Worm (Caenorhabditis elegans) whole organism, late embryonic: ENCODE data around the gene ceh-91.

Experiments used
- ama-1 ChIP-seq: fragments of 150-350 bp; optimal IDR thresholded peaks from 2 replicates; lab custom pipeline; 2014
- ceh-9 ChIP-seq: sonication (generic microtip); optimal IDR thresholded peaks from 2 replicates; lab custom pipeline; 2016; ENCODE audit warnings: mild to moderate bottlenecking, missing genetic modification characterization, inconsistent platforms, missing compliant biosample characterization
- fkh-10 ChIP-seq: fragments of 150-350 bp; optimal IDR thresholded peaks from 2 replicates; lab custom pipeline; 2014; ENCODE audit warnings: missing biosample characterization, missing genetic modification reagents, missing genetic modification characterization
- hlh-13 ChIP-seq: fragments of 200-800 bp; sonication (Bioruptor generic); optimal IDR thresholded peaks from 2 replicates; lab custom pipeline; 2018; ENCODE audit warnings: mild to moderate bottlenecking, missing genetic modification characterization, missing compliant biosample characterization
- hlh-15 ChIP-seq: sonication (generic microtip); optimal IDR thresholded peaks from 2 replicates; lab custom pipeline; 2016; ENCODE audit warnings: missing genetic modification characterization, missing compliant biosample characterization
- madf-2 ChIP-seq: sonication (generic microtip); optimal IDR thresholded peaks from 2 replicates; lab custom pipeline; 2017; ENCODE audit warnings: missing genetic modification characterization, missing compliant biosample characterization
- nfya-1 ChIP-seq: sonication (generic microtip); optimal IDR thresholded peaks from 2 replicates; lab custom pipeline; 2017; ENCODE audit warnings: missing genetic modification characterization, mild to moderate bottlenecking, missing compliant biosample characterization, antibody characterized with exemption, moderate library complexity
- rnt-1 ChIP-seq: sonication (generic microtip); optimal IDR thresholded peaks from 2 replicates; lab custom pipeline; 2016; ENCODE audit warnings: missing genetic modification characterization, missing compliant biosample characterization
- sox-2 ChIP-seq: fragments of 200-800 bp; sonication (Bioruptor generic); IDR thresholded peaks from 2 replicates; pipeline ENCODE4 v1.3.6; 2022; ENCODE audit warnings: missing genetic modification reagents, missing genetic modification characterization, missing compliant biosample characterization
- unc-42 ChIP-seq: sonication (generic microtip); optimal IDR thresholded peaks from 2 replicates; lab custom pipeline; 2016; ENCODE audit warnings: missing genotype, missing genetic modification characterization, missing compliant biosample characterization

DNA sequence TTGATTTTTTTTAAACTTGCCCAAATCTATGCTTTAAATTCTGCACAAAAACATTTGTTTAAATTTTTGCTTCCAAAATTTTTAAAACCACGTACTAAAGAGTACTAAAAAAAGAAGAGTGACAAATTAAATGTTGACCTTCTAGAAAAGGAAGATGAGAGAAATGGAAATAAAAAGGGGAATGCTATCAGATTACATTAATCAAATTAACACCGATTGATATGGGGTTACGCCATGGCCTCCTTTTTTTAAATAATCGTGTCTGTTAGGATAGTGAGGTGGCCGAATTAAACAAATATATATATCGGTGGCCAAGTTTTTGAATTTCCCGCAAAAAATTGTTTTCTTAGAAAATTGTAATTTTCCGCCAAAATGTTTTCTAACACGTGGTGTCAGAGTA is 15.8 kb downstream of the ceh-91 start:
- TF ChIP-seq rnt-1 (tag; lab: Kevin White, UChicago) (no peak), ceh-9 (no peak), madf-2 (tag; lab: Kevin White, UChicago) (no peak), fkh-10 (GFP tag; lab: Kevin White, UChicago) (no peak), hlh-13 (GFP tag; lab: Kevin White, UChicago) (no peak), hlh-15 (tag; lab: Kevin White, UChicago) (no peak), ama-1 (lab: Kevin White, UChicago) (no peak), unc-42 (tag; lab: Kevin White, UChicago) (no peak), nfya-1 (tag; lab: Kevin White, UChicago) (no peak), sox-2 (GFP tag; lab: Robert Waterston, UW) (no peak)
